Fruit fly (Drosophila melanogaster): Measurements from ENCODE around the gene CG13288.

DNA sequence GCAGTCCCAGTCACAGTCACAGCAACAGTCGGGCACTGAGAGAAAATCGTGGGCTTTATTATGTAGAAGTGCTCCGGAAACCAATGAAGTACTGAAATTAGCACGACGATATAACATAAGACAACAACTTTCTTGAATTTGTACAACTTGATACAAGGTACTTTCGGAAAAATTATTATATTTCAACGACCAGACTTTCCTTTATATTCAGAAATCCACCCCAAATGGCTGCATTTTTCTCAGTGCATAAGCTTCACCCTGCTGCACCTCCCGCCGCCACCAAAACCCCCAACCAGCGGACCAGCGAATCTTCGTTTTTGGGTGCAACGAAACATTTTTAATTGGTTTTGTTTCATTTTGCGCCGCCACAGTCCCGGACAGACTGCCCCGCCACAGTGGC is 44.2 kb upstream of the CG13288 start:
- TF ChIP-seq psq (optimal IDR thresholded peaks at IDR 0.05), result no peak
- no peak for TF ChIP-seq CG8478 (optimal IDR thresholded peaks at IDR 0.05)
- TF ChIP-seq usp (GFP tag; optimal IDR thresholded peaks at IDR 0.05), result no peak
- TF ChIP-seq Dll (optimal IDR thresholded peaks at IDR 0.05), result no peak
- no peak for TF ChIP-seq EcR (GFP tag; optimal IDR thresholded peaks at IDR 0.05)
- TF ChIP-seq pan (optimal IDR thresholded peaks at IDR 0.05), result no peak
